Worm (Caenorhabditis elegans) whole organism, L3 larva: Measurements from ENCODE around the gene Y54F10BM.22.

Source experiments
- R02D3.7 ChIP-seq: fragments of 150-350 bp; optimal IDR thresholded peaks from 2 replicates; lab custom pipeline; 2014; ENCODE audit warnings: missing biosample characterization, missing genetic modification characterization
- aly-2 ChIP-seq: fragments of 150-350 bp; optimal IDR thresholded peaks from 2 replicates; lab custom pipeline; 2014; ENCODE audit warnings: missing biosample characterization, missing genetic modification characterization
- ceh-16 ChIP-seq: sonication (generic microtip); optimal IDR thresholded peaks from 2 replicates; lab custom pipeline; 2017; ENCODE audit warnings: missing biosample characterization, missing genetic modification characterization
- ceh-28 ChIP-seq: fragments of 150-350 bp; optimal IDR thresholded peaks from 2 replicates; lab custom pipeline; 2014; ENCODE audit warnings: missing biosample characterization, missing genetic modification reagents, missing genetic modification characterization
- ceh-82 ChIP-seq: fragments of 150-350 bp; optimal IDR thresholded peaks from 2 replicates; lab custom pipeline; 2014; ENCODE audit warnings: missing biosample characterization, missing genetic modification characterization
- ceh-9 ChIP-seq: sonication (generic microtip); optimal IDR thresholded peaks from 2 replicates; lab custom pipeline; 2018; ENCODE audit warnings: missing biosample characterization, missing genetic modification characterization
- daf-12 ChIP-seq: fragments of 150-350 bp; optimal IDR thresholded peaks from 2 replicates; lab custom pipeline; 2014; ENCODE audit warnings: missing biosample characterization, missing genetic modification reagents, missing genetic modification characterization
- egl-5 ChIP-seq: fragments of 150-350 bp; optimal IDR thresholded peaks from 2 replicates; lab custom pipeline; 2017; ENCODE audit warnings: missing biosample characterization, missing genetic modification reagents, missing genetic modification characterization, inconsistent platforms
- elt-2 ChIP-seq: sonication (generic microtip); optimal IDR thresholded peaks from 2 replicates; lab custom pipeline; 2016; ENCODE audit warnings: missing genetic modification reagents, mild to moderate bottlenecking, missing genetic modification characterization, missing compliant biosample characterization
- elt-3 ChIP-seq, 3 experiments: fragments of 150-350 bp in 1 of 3; sonication (generic microtip) in 2 of 3; optimal IDR thresholded peaks; 2 replicates in 2 of 3; 4 replicates in 1 of 3; lab custom pipeline; 2014 to 2017; ENCODE audit warnings: missing biosample characterization in 3 of 3, missing genetic modification characterization in 3 of 3
- eor-1 ChIP-seq, 2 experiments: fragments of 150-350 bp; optimal IDR thresholded peaks; 2 replicates each; lab custom pipeline; 2014 to 2018; ENCODE audit warnings: missing biosample characterization in 2 of 2, missing genetic modification characterization in 2 of 2
- fkh-10 ChIP-seq: sonication (generic microtip); optimal IDR thresholded peaks from 2 replicates; lab custom pipeline; 2017; ENCODE audit warnings: missing biosample characterization, missing genetic modification reagents, missing genetic modification characterization
- fkh-2 ChIP-seq: fragments of 150-350 bp; optimal IDR thresholded peaks from 2 replicates; lab custom pipeline; 2014; ENCODE audit warnings: missing biosample characterization, missing genetic modification reagents, missing genetic modification characterization
- fos-1 ChIP-seq: fragments of 150-350 bp; optimal IDR thresholded peaks from 2 replicates; lab custom pipeline; 2014; ENCODE audit warnings: missing biosample characterization, missing genetic modification characterization
- hmg-11 ChIP-seq: sonication (generic microtip); optimal IDR thresholded peaks from 2 replicates; lab custom pipeline; 2016; ENCODE audit warnings: missing genetic modification characterization, missing compliant biosample characterization
- lin-15B ChIP-seq: fragments of 150-350 bp; optimal IDR thresholded peaks from 2 replicates; lab custom pipeline; 2014; ENCODE audit warnings: missing biosample characterization, missing genetic modification characterization
- lin-39 ChIP-seq: fragments of 150-350 bp; optimal IDR thresholded peaks from 2 replicates; lab custom pipeline; 2018; ENCODE audit warnings: missing biosample characterization, missing genetic modification reagents, missing genetic modification characterization
- lsy-12 ChIP-seq: sonication (generic microtip); optimal IDR thresholded peaks from 2 replicates; lab custom pipeline; 2016; ENCODE audit warnings: mild to moderate bottlenecking, missing genetic modification characterization, missing compliant biosample characterization
- mdl-1 ChIP-seq: fragments of 150-350 bp; optimal IDR thresholded peaks from 2 replicates; lab custom pipeline; 2014; ENCODE audit warnings: missing biosample characterization, missing genetic modification characterization
- nhr-11 ChIP-seq: fragments of 150-350 bp; optimal IDR thresholded peaks from 2 replicates; lab custom pipeline; 2014; ENCODE audit warnings: missing biosample characterization, missing genetic modification characterization
- nhr-12 ChIP-seq: fragments of 150-350 bp; optimal IDR thresholded peaks from 2 replicates; lab custom pipeline; 2014; ENCODE audit warnings: missing biosample characterization, missing genetic modification characterization
- nhr-67 ChIP-seq: fragments of 150-350 bp; optimal IDR thresholded peaks from 2 replicates; lab custom pipeline; 2014; ENCODE audit warnings: missing biosample characterization, missing genetic modification characterization
- nhr-77 ChIP-seq: fragments of 150-350 bp; optimal IDR thresholded peaks from 2 replicates; lab custom pipeline; 2014; ENCODE audit warnings: missing biosample characterization, missing genetic modification characterization
- pqm-1 ChIP-seq: fragments of 150-350 bp; optimal IDR thresholded peaks from 2 replicates; lab custom pipeline; 2017; ENCODE audit warnings: missing biosample characterization, missing genetic modification characterization, inconsistent platforms
- sea-2 ChIP-seq: fragments of 150-350 bp; sonication (generic microtip); optimal IDR thresholded peaks from 4 replicates; lab custom pipeline; 2014; ENCODE audit warnings: missing biosample characterization, missing genetic modification reagents, missing genetic modification characterization
- snpc-4 ChIP-seq: fragments of 150-350 bp; optimal IDR thresholded peaks from 2 replicates; lab custom pipeline; 2014; ENCODE audit warnings: missing biosample characterization, missing genetic modification characterization
- tbx-2 ChIP-seq: sonication (generic microtip); optimal IDR thresholded peaks from 2 replicates; lab custom pipeline; 2016; ENCODE audit warnings: mild to moderate bottlenecking, missing genetic modification characterization, missing compliant biosample characterization
- zag-1 ChIP-seq: fragments of 150-350 bp; optimal IDR thresholded peaks from 2 replicates; lab custom pipeline; 2014; ENCODE audit warnings: missing biosample characterization, missing genetic modification characterization
- ztf-4 ChIP-seq: fragments of 150-350 bp; optimal IDR thresholded peaks from 2 replicates; lab custom pipeline; 2014; ENCODE audit warnings: missing biosample characterization, missing genetic modification characterization

Gene Y54F10BM.22

DNA sequence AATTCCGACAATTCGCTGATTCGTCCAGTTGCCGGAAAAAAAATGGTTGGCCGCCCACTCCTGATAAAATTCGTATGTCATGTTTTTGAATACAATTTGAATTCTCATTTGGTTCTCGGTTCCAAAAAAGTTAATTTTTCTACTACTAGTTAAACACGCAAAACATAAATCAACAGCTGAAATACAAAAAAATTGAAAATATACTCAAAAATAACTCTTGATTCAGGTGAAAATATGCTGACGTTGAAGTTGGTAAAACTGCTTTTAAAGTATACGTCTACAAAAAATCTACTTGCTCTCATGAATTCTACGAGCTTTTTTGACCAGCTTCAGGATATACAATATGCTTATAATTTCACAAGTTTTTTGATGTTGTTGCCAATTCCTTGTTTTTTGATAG, 40.2 kb upstream of the Y54F10BM.22 start, which contains the start of gene srz-56:
Gene srz-56, plus strand, starts transcription at position 301 of the 400 bp plus-strand sequence.
- TF ChIP-seq lin-15B (tag; lab: Kevin White, UChicago) (no peak), ceh-16 (tag; lab: Kevin White, UChicago) (no peak)

DNA sequence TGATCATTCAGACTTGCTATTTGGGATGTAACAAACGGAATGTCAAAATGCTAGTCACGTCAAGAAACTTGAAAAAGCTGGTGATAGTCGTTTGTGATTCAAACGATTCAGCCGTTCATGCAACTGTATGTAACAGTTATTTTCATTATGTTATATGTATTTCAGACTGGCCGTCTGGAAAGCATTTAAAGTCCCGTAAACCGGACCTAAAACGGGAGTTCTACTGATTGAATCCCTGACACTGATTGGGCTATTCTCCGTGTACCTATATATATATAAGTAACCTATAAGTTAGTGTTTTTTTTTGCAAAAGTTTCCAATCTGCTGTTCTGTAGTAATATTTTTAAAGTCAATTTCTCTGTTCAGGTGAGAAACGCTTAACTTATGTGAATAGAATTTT, 37.1 kb upstream of the Y54F10BM.22 start:
- TF ChIP-seq lin-39 (tag; lab: Kevin White, UChicago) (no peak), nhr-77 (no peak), snpc-4 (tag; lab: Kevin White, UChicago) (no peak), ceh-82 (tag; lab: Kevin White, UChicago) (no peak), ceh-28 (tag; lab: Kevin White, UChicago) (no peak), ceh-9 (no peak), hmg-11 (no peak), sea-2 (GFP tag; lab: Kevin White, UChicago) (no peak), R02D3.7 (tag; lab: Kevin White, UChicago) (no peak), zag-1 (tag; lab: Kevin White, UChicago) (no peak), elt-3 (tag; optimal IDR thresholded peaks at IDR 0.05; lab: Kevin White, UChicago) (no peak), mdl-1 (no peak), fos-1 (tag; lab: Kevin White, UChicago) (no peak), fkh-2 (tag; lab: Kevin White, UChicago) (no peak), ztf-4 (no peak), eor-1 (tag; optimal IDR thresholded peaks at IDR 0.05; lab: Kevin White, UChicago) (no peak)

ce11 chrIII:2245727-2246126, 35.0 kb upstream of the Y54F10BM.22 start, which contains the start of gene srd-67:
Gene srd-67 (minus strand): TSS chrIII:2245827.
- TF ChIP-seq ceh-9 (no peak), fkh-10 (no peak), nhr-67 (tag; lab: Kevin White, UChicago) (no peak)

DNA sequence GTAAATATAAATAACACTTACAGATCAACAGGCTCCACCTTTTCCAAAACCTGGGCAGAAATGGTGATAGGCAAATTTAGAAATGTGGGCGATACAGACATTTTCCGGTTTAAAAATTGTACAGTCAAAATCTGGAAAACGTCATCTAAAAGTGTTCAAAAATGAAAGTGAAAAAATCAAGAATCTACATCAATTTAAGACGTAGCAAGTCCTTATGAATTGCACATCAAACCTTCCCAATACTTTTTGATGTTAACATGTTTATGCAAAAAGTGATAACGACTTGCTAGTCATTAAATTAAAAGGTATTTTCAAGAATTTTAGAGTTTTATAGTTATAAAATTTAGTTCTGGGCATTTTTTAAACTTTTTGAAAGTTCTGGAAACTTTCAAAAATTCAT, 29.4 kb upstream of the Y54F10BM.22 start, which contains the start of gene fbxa-7:
Gene fbxa-7, minus strand, starts transcription at position 101 of the 400 bp plus-strand sequence.
- no peak for TF ChIP-seq aly-2 (tag; lab: Kevin White, UChicago)
- no peak for TF ChIP-seq daf-12 (tag; lab: Kevin White, UChicago)
- TF ChIP-seq nhr-12 (tag; lab: Kevin White, UChicago), result no peak
- no peak for TF ChIP-seq lin-39 (tag; lab: Kevin White, UChicago)
- TF ChIP-seq, all 47 proteins: peak for 0

DNA sequence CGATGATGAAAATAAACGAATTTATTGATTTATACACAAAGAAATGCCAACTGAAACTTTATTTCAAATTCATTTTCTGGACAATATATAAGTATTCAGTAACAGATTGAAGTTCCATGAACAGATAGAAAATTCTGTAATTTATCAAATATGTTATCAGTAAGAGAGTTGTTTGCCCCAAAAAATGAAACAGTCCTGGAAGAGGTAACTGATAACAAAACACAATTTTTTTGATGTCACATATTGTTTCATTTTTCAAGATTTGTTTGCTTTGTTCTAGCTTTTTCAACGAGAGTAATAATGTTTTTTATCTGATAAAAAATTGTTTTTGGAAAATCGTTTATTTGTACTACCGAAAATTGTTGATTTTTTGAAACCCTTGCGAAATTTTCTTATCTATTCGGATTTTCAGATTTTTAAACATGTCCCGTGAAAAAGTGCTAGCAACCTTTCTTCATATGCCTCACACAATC, 27.6 kb upstream of the Y54F10BM.22 start, which contains the start of gene fbxa-73:
Gene fbxa-73, plus strand, starts transcription at position 423 of the 473 bp plus-strand sequence.
- TF ChIP-seq ztf-4 (no peak), pqm-1 (tag; lab: Kevin White, UChicago) (peak; percentile 35), elt-2 (tag; lab: Kevin White, UChicago) (peak; percentile 69), egl-5 (tag; lab: Kevin White, UChicago) (no peak)

ce11 chrIII:2255522-2255921, 25.2 kb upstream of the Y54F10BM.22 start, which contains the start of gene fbxa-71:
Gene fbxa-71 (plus strand): TSS chrIII:2255822.
- TF ChIP-seq nhr-77 (no peak), tbx-2 (tag; lab: Kevin White, UChicago) (no peak), nhr-11 (tag; lab: Kevin White, UChicago) (no peak)
- TF ChIP-seq, all 47 proteins: peak for 0

DNA sequence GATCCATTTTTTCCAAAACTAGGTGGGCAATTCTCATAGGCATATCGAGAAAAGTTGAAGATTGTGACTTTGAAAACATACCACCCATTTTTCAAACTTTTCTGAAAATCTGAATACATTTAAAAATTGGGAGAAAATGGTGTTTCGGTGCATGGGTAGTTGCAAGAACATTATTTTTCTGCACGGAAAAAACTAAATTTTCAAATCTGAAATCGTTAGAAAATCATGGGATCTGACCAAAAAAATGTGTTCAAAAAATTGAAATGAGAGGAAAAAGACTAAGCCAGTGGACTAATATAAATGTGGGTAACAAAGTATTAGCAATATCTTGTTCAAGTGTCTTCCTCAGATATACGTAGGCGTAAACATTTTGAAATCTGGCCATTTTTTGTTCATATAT, 21.8 kb upstream of the Y54F10BM.22 start, which contains the start of gene fbxa-43:
Gene fbxa-43, minus strand, starts transcription at position 101 of the 400 bp plus-strand sequence.
- TF ChIP-seq lsy-12 (no peak), lin-39 (tag; lab: Kevin White, UChicago) (no peak), fkh-2 (tag; lab: Kevin White, UChicago) (no peak), sea-2 (GFP tag; lab: Kevin White, UChicago) (no peak)
